Worm (Caenorhabditis elegans): Measurements from ENCODE around the gene F42A9.7.
A peak's percentile ranks its signal among the peaks of the same experiment; 100 is the strongest.

Gene F42A9.7

ce11 chrIV:8587057-8587456 lies 29.9 kb downstream of the F42A9.7 start (continued):
- TF ChIP-seq nhr-28 (tag; optimal IDR thresholded peaks at IDR 0.05) = peak; percentile 55
- TF ChIP-seq dmd-9 (GFP tag; IDR thresholded peaks at IDR 0.05) = no peak
- 0 out of 2 replicates have a peak, but pooled peaks have one; percentile 12 for TF ChIP-seq php-3 (GFP tag; IDR thresholded peaks at IDR 0.05)
- peak; percentile 71 for TF ChIP-seq rbr-2 (tag; optimal IDR thresholded peaks at IDR 0.05)
- peak in 1 of 2 experiments; percentile 23 for TF ChIP-seq hif-1 (tag; optimal IDR thresholded peaks at IDR 0.05)
- no peak for TF ChIP-seq ztf-11 (tag; optimal IDR thresholded peaks at IDR 0.05)
- TF ChIP-seq aha-1 (tag) = peak; percentile 89
- no peak for TF ChIP-seq daf-12 (tag; optimal IDR thresholded peaks at IDR 0.05)
- peak; percentile 58 for TF ChIP-seq attf-4 (tag; optimal IDR thresholded peaks at IDR 0.05)
- peak; percentile 71 for TF ChIP-seq hlh-11 (tag; optimal IDR thresholded peaks at IDR 0.05)
- TF ChIP-seq nhr-111 (GFP tag; optimal IDR thresholded peaks at IDR 0.05) = no peak
- TF ChIP-seq lin-13 (GFP tag; optimal IDR thresholded peaks at IDR 0.05) = peak; percentile 50
- TF ChIP-seq mdl-1 (tag; optimal IDR thresholded peaks at IDR 0.05) = peak in 1 of 2 experiments; percentile 26
- peak; percentile 53 for TF ChIP-seq dmd-6 (GFP tag; IDR thresholded peaks at IDR 0.05)
- peak in 1 of 2 experiments; percentile 20 for TF ChIP-seq daf-16 (GFP tag; optimal IDR thresholded peaks at IDR 0.05)
- TF ChIP-seq daf-16 (tag; optimal IDR thresholded peaks at IDR 0.05) = peak; percentile 10
- peak; percentile 9 for TF ChIP-seq nhr-25 (tag; optimal IDR thresholded peaks at IDR 0.05; ENCODE audit: borderline replicate concordance, insufficient read depth)
- no peak for TF ChIP-seq pha-4 (GFP tag; IDR thresholded peaks at IDR 0.05)
- TF ChIP-seq pha-4 (tag; optimal IDR thresholded peaks at IDR 0.05) = peak; percentile 40
- TF ChIP-seq arid-1 (GFP tag; conservative IDR thresholded peaks at IDR 0.05) = no peak

ce11 chrIV:8585076-8586033 lies 31.6 kb downstream of the F42A9.7 start, which contains the start of gene catp-7:
TSS of gene catp-7 (plus strand) at chrIV:8585983.
- peak; percentile 65 for TF ChIP-seq pqm-1 (tag; optimal IDR thresholded peaks at IDR 0.05)
- peak in 1 of 2 experiments; percentile 33 for TF ChIP-seq hif-1 (tag; optimal IDR thresholded peaks at IDR 0.05)
- TF ChIP-seq Y5F2A.4 (GFP tag; optimal IDR thresholded peaks at IDR 0.05) = no peak
- peak; percentile 11; the same call in 1 of the 2 replicates for TF ChIP-seq lin-1 (GFP tag; IDR thresholded peaks at IDR 0.05)
- TF ChIP-seq lin-38 (GFP tag; IDR thresholded peaks at IDR 0.05) = no peak
- no peak for TF ChIP-seq spr-3 (GFP tag; optimal IDR thresholded peaks at IDR 0.05)
- TF ChIP-seq dmd-8 (GFP tag; IDR thresholded peaks at IDR 0.05) = no peak
- no peak for TF ChIP-seq ceh-62 (tag; optimal IDR thresholded peaks at IDR 0.05)
- TF ChIP-seq aly-2 (tag; optimal IDR thresholded peaks at IDR 0.05) = no peak
- TF ChIP-seq nhr-28 (tag; optimal IDR thresholded peaks at IDR 0.05) = peak; percentile 94
- peak; percentile 3 for TF ChIP-seq mes-2 (tag; optimal IDR thresholded peaks at IDR 0.05; ENCODE audit: poor library complexity, severe bottlenecking)
- 0 out of 2 replicates have a peak, but pooled peaks have one; percentile 6 for TF ChIP-seq tra-1 (GFP tag; IDR thresholded peaks at IDR 0.05)
- TF ChIP-seq unc-39 (tag; optimal IDR thresholded peaks at IDR 0.05) = no peak
- no peak for TF ChIP-seq duxl-1 (tag; optimal IDR thresholded peaks at IDR 0.05; ENCODE audit: poor library complexity)
- no peak for TF ChIP-seq nhr-237 (tag; optimal IDR thresholded peaks at IDR 0.05)
- no peak for TF ChIP-seq nhr-76 (tag; optimal IDR thresholded peaks at IDR 0.05)
- TF ChIP-seq nhr-77 (tag; optimal IDR thresholded peaks at IDR 0.05) = peak; percentile 1
- peak; percentile 77 for TF ChIP-seq hlh-11 (tag; optimal IDR thresholded peaks at IDR 0.05)
- TF ChIP-seq nhr-6 (tag; optimal IDR thresholded peaks at IDR 0.05) = no peak
- TF ChIP-seq T20F7.1 (GFP tag; optimal IDR thresholded peaks at IDR 0.05) = peak; percentile 36
- TF ChIP-seq lsy-2 (tag; optimal IDR thresholded peaks at IDR 0.05) = no peak
- TF ChIP-seq hmg-1.1 (GFP tag; IDR thresholded peaks at IDR 0.05) = no peak
- no peak for TF ChIP-seq ceh-44 (GFP tag; IDR thresholded peaks at IDR 0.05)
- no peak for TF ChIP-seq Y48G9A.11 (GFP tag; IDR thresholded peaks at IDR 0.05)
- no peak for TF ChIP-seq nhr-11 (tag; optimal IDR thresholded peaks at IDR 0.05)
- peak; percentile 74 for TF ChIP-seq nhr-10 (tag; optimal IDR thresholded peaks at IDR 0.05)
- peak; percentile 39 for TF ChIP-seq nhr-48 (tag; optimal IDR thresholded peaks at IDR 0.05)
- peak; percentile 69 for TF ChIP-seq hlh-30 (tag; optimal IDR thresholded peaks at IDR 0.05; ENCODE audit: insufficient read depth)
- TF ChIP-seq aha-1 (tag) = peak; percentile 38
- no peak for TF ChIP-seq dmd-9 (GFP tag; IDR thresholded peaks at IDR 0.05)
- no peak for TF ChIP-seq attf-4 (tag; optimal IDR thresholded peaks at IDR 0.05)
- no peak for TF ChIP-seq daf-16 (GFP tag; optimal IDR thresholded peaks at IDR 0.05)
- peak; percentile 88 for TF ChIP-seq daf-16 (tag; optimal IDR thresholded peaks at IDR 0.05)
- TF ChIP-seq ceh-28 (tag; optimal IDR thresholded peaks at IDR 0.05) = no peak
- no peak for TF ChIP-seq set-16 (GFP tag; IDR thresholded peaks at IDR 0.05)

Data from whole organism, L4 larva.